Worm (Caenorhabditis elegans): ENCODE measurements around the gene sups-1.

DNA sequence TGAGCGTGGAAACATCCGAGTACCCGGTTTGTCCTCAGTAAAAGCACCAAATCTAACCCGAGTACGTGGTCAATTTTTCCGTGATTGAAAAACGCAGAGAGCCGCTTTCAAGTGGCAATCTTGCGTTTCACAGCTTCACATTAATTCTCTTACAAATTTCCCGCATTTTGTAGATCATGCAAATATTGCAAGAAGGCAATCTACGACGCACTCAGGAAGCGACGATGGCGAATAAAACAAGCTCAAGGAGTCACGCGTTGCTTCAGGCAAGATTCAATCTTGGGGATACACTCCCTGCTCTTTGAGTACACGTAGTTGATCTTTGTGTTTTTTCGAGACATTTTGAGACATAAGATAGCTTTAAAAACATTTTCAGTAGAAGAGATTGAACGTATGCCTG is 16.0 kb upstream of the sups-1 start:
- TF ChIP-seq lsy-2 (tag; optimal IDR thresholded peaks at IDR 0.05) = no peak
- no peak for TF ChIP-seq ztf-11 (tag; optimal IDR thresholded peaks at IDR 0.05)
- no peak for TF ChIP-seq nhr-12 (tag; optimal IDR thresholded peaks at IDR 0.05)
- no peak for TF ChIP-seq unc-62 (GFP tag; optimal IDR thresholded peaks at IDR 0.05)
- no peak for TF ChIP-seq nhr-76 (tag; optimal IDR thresholded peaks at IDR 0.05)
- TF ChIP-seq pha-4 (tag; optimal IDR thresholded peaks at IDR 0.05) = no peak
- TF ChIP-seq mep-1 (tag; optimal IDR thresholded peaks at IDR 0.05) = no peak
- TF ChIP-seq snpc-4 (tag; optimal IDR thresholded peaks at IDR 0.05) = no peak

Measured in whole organism, mixed stage, embryonic.